Worm (Caenorhabditis elegans) whole organism, young adult: ENCODE results near the gene T27A10.2.

Experiments
- ceh-58 ChIP-seq: fragments of 200-800 bp; sonication (Bioruptor generic); IDR thresholded peaks from 2 replicates; pipeline ENCODE4 v1.3.6; 2022; ENCODE audit warnings: missing genetic modification characterization, missing compliant biosample characterization
- mxl-1 ChIP-seq: sonication (generic microtip); optimal IDR thresholded peaks from 2 replicates; lab custom pipeline; 2016; ENCODE audit warnings: missing genetic modification characterization, missing compliant biosample characterization

DNA sequence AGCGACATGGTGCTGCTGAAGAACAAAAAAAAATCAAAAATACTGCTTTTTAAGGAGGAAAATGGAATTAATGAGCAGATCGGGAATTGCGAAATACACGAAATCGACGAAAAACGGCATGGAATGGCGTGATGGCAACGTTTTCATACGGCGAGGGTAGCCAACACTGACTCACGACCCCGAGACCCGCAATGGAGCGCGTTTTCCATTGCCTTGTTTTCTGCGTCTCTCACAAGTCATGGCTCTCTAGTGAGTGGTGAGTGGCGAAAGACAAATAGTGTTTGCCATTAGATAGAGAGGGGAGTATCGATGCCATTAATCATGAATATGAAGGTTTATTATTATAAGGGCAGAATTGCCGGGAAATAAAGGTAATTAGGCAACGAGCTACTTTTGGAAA is 20.0 kb downstream of the T27A10.2 start, which contains the start of gene C18B2.4:
- no peak for TF ChIP-seq ceh-58 (GFP tag; lab: Robert Waterston, UW)
- no peak for TF ChIP-seq mxl-1
